Fruit fly (Drosophila melanogaster) whole organism, embryonic: ENCODE results near the gene CG42766.

Experiments used
- CG10543 ChIP-seq: fragments of 200-800 bp; sonication (Bioruptor generic); optimal IDR thresholded peaks from 3 replicates; lab custom pipeline; 2017; ENCODE audit warnings: missing biosample characterization, mild to moderate bottlenecking, missing genetic modification characterization, moderate library complexity
- CG12236 ChIP-seq: fragments of 200-800 bp; sonication (Bioruptor generic); optimal IDR thresholded peaks from 2 replicates; lab custom pipeline; 2016; ENCODE audit warnings: missing biosample characterization, missing genetic modification characterization
- CG12769 ChIP-seq: fragments of 200-800 bp; sonication (Bioruptor generic); optimal IDR thresholded peaks from 2 replicates; lab custom pipeline; 2019; ENCODE audit warnings: missing biosample characterization, mild to moderate bottlenecking, missing genetic modification characterization, moderate library complexity
- CG13424 ChIP-seq: fragments of 200-800 bp; sonication (Bioruptor generic); optimal IDR thresholded peaks from 2 replicates; lab custom pipeline; 2019; ENCODE audit warnings: missing biosample characterization, mild to moderate bottlenecking, missing genetic modification characterization, moderate library complexity
- CG15696 ChIP-seq: fragments of 200-800 bp; sonication (Bioruptor generic); optimal IDR thresholded peaks from 2 replicates; lab custom pipeline; 2019; ENCODE audit warnings: missing biosample characterization, mild to moderate bottlenecking, missing genetic modification characterization, moderate library complexity
- CG1603 ChIP-seq: fragments of 200-800 bp; sonication (Bioruptor generic); optimal IDR thresholded peaks from 2 replicates; lab custom pipeline; 2019; ENCODE audit warnings: missing biosample characterization, mild to moderate bottlenecking, missing genetic modification characterization, moderate library complexity
- CG16779 ChIP-seq: fragments of 200-800 bp; sonication (Bioruptor generic); IDR thresholded peaks from 2 replicates; pipeline ENCODE4 v1.3.6; 2022; ENCODE audit warnings: missing biosample characterization, missing genetic modification characterization
- CG17385 ChIP-seq: fragments of 200-800 bp; sonication (Bioruptor generic); optimal IDR thresholded peaks from 3 replicates; lab custom pipeline; 2018; ENCODE audit warnings: missing biosample characterization, mild to moderate bottlenecking, missing genetic modification characterization
- CG18599 ChIP-seq: fragments of 200-800 bp; sonication (Bioruptor generic); optimal IDR thresholded peaks from 3 replicates; lab custom pipeline; 2017; ENCODE audit warnings: missing biosample characterization, missing genetic modification characterization, mild to moderate bottlenecking, moderate library complexity, missing genetic modification reagents
- CG2116 ChIP-seq: fragments of 200-800 bp; sonication (Bioruptor generic); optimal IDR thresholded peaks from 3 replicates; lab custom pipeline; 2018; ENCODE audit warnings: missing biosample characterization, mild to moderate bottlenecking, missing genetic modification characterization
- CG2678 ChIP-seq: fragments of 200-800 bp; sonication (Bioruptor generic); optimal IDR thresholded peaks from 3 replicates; lab custom pipeline; 2019; ENCODE audit warnings: missing biosample characterization, mild to moderate bottlenecking, missing genetic modification characterization, moderate library complexity
- CG30020 ChIP-seq: fragments of 200-800 bp; optimal IDR thresholded peaks from 2 replicates; lab custom pipeline; 2019; ENCODE audit warnings: missing biosample characterization, mild to moderate bottlenecking, missing genetic modification characterization, moderate library complexity
- CG31388 ChIP-seq: fragments of 200-800 bp; sonication (Bioruptor generic); optimal IDR thresholded peaks from 2 replicates; lab custom pipeline; 2016; ENCODE audit warnings: missing biosample characterization, missing genetic modification characterization
- CG3838 ChIP-seq: fragments of 200-800 bp; sonication (Bioruptor generic); optimal IDR thresholded peaks from 3 replicates; lab custom pipeline; 2016; ENCODE audit warnings: missing biosample characterization, missing genetic modification characterization
- CG3847 ChIP-seq: fragments of 200-800 bp; sonication (Bioruptor generic); IDR thresholded peaks from 2 replicates; pipeline ENCODE4 v1.3.6; 2022; ENCODE audit warnings: missing biosample characterization, missing genetic modification characterization
- CG4617 ChIP-seq: fragments of 200-800 bp; sonication (Bioruptor generic); optimal IDR thresholded peaks from 3 replicates; lab custom pipeline; 2016; ENCODE audit warnings: missing biosample characterization, missing genetic modification characterization, borderline replicate concordance
- CG7839 ChIP-seq: fragments of 200-800 bp; sonication (Bioruptor generic); optimal IDR thresholded peaks from 3 replicates; lab custom pipeline; 2018; ENCODE audit warnings: missing biosample characterization, mild to moderate bottlenecking, missing genetic modification characterization, moderate library complexity
- CG8359 ChIP-seq: fragments of 200-800 bp; sonication (Bioruptor generic); optimal IDR thresholded peaks from 2 replicates; lab custom pipeline; 2017; ENCODE audit warnings: missing biosample characterization, mild to moderate bottlenecking, missing genetic modification characterization, borderline replicate concordance
- CHES-1-like ChIP-seq: fragments of 200-800 bp; sonication (Bioruptor generic); optimal IDR thresholded peaks from 2 replicates; lab custom pipeline; 2016; ENCODE audit warnings: missing biosample characterization, missing genetic modification characterization
- ERR ChIP-seq: fragments of 200-800 bp; sonication (Bioruptor generic); optimal IDR thresholded peaks from 2 replicates; lab custom pipeline; 2016; ENCODE audit warnings: missing biosample characterization, missing genetic modification characterization
- Ets65A ChIP-seq: fragments of 200-800 bp; sonication (Bioruptor generic); peaks from one replicate; lab custom pipeline; 2016; ENCODE audit warnings: missing biosample characterization, missing genetic modification characterization
- Ets97D ChIP-seq: fragments of 200-800 bp; sonication (Bioruptor generic); optimal IDR thresholded peaks from 3 replicates; lab custom pipeline; 2016; ENCODE audit warnings: missing biosample characterization, missing genetic modification characterization
- Fer1 ChIP-seq: fragments of 200-800 bp; sonication (Bioruptor generic); optimal IDR thresholded peaks from 2 replicates; lab custom pipeline; 2017; ENCODE audit warnings: missing biosample characterization, mild to moderate bottlenecking, missing genetic modification characterization
- Lhr ChIP-seq: fragments of 200-800 bp; sonication (Bioruptor generic); optimal IDR thresholded peaks from 3 replicates; lab custom pipeline; 2017; ENCODE audit warnings: mild to moderate bottlenecking, missing biosample characterization, missing genetic modification reagents, missing genetic modification characterization
- PHDP ChIP-seq: fragments of 200-800 bp; sonication (Bioruptor generic); optimal IDR thresholded peaks from 3 replicates; lab custom pipeline; 2018; ENCODE audit warnings: missing biosample characterization, mild to moderate bottlenecking, missing genetic modification characterization, moderate library complexity
- Side ChIP-seq: fragments of 200-800 bp; sonication (Bioruptor generic); optimal IDR thresholded peaks from 2 replicates; lab custom pipeline; 2016; ENCODE audit warnings: missing biosample characterization, missing genetic modification characterization
- Vsx1 ChIP-seq: fragments of 200-800 bp; sonication (Bioruptor generic); optimal IDR thresholded peaks from 2 replicates; lab custom pipeline; 2017; ENCODE audit warnings: missing biosample characterization, mild to moderate bottlenecking, missing genetic modification characterization, missing genetic modification reagents
- bab2 ChIP-seq: fragments of 200-800 bp; sonication (Bioruptor generic); optimal IDR thresholded peaks from 2 replicates; lab custom pipeline; 2016; ENCODE audit warnings: missing biosample characterization, missing genetic modification characterization
- dan ChIP-seq: fragments of 200-800 bp; sonication (Bioruptor generic); IDR thresholded peaks from 2 replicates; pipeline ENCODE4 v1.3.6; 2022; ENCODE audit warnings: missing biosample characterization, missing genetic modification characterization
- eyg ChIP-seq: fragments of 200-800 bp; sonication (Bioruptor generic); optimal IDR thresholded peaks from 3 replicates; lab custom pipeline; 2016; ENCODE audit warnings: missing biosample characterization, missing genetic modification characterization
- knrl ChIP-seq: fragments of 200-800 bp; sonication (Bioruptor generic); IDR thresholded peaks from 3 replicates; pipeline ENCODE4 v1.3.6; 2022; ENCODE audit warnings: missing biosample characterization, missing genetic modification characterization; ENCODE audit not compliant: partially characterized antibody
- lov ChIP-seq, 2 experiments: fragments of 200-800 bp in 1 of 2; fragments of >200 bp in 1 of 2; sonication (Bioruptor generic) in 1 of 2; IDR thresholded peaks in 1 of 2; optimal IDR thresholded peaks in 1 of 2; 2 replicates in 1 of 2; 3 replicates in 1 of 2; pipeline versions ENCODE4 v1.3.6 to Lab custom; 2017 to 2022; ENCODE audit warnings: missing biosample characterization in 1 of 2, missing genetic modification characterization in 1 of 2
- pita ChIP-seq: fragments of 200-800 bp; sonication (Bioruptor generic); optimal IDR thresholded peaks from 2 replicates; lab custom pipeline; 2017; ENCODE audit warnings: missing biosample characterization, mild to moderate bottlenecking, missing genetic modification characterization
- pros ChIP-seq: fragments of 200-800 bp; sonication (Bioruptor generic); optimal IDR thresholded peaks from 3 replicates; lab custom pipeline; 2019; ENCODE audit warnings: missing biosample characterization, mild to moderate bottlenecking, missing genetic modification characterization, moderate library complexity
- pzg ChIP-seq: fragments of 200-800 bp; sonication (Bioruptor generic); optimal IDR thresholded peaks from 3 replicates; lab custom pipeline; 2018; ENCODE audit warnings: missing biosample characterization, mild to moderate bottlenecking, missing genetic modification characterization, moderate library complexity
- sr ChIP-seq: fragments of 200-800 bp; sonication (Bioruptor generic); IDR thresholded peaks from 3 replicates; pipeline ENCODE4 v1.3.6; 2022; ENCODE audit warnings: missing biosample characterization, missing genetic modification characterization
- stc ChIP-seq: fragments of 200-800 bp; sonication (Bioruptor generic); IDR thresholded peaks from 2 replicates; pipeline ENCODE4 v1.3.6; 2022; ENCODE audit warnings: missing biosample characterization, missing genetic modification characterization
- stwl ChIP-seq: fragments of 200-800 bp; sonication (Bioruptor generic); optimal IDR thresholded peaks from 3 replicates; lab custom pipeline; 2018; ENCODE audit warnings: missing biosample characterization, mild to moderate bottlenecking, missing genetic modification characterization, moderate library complexity
- tgo ChIP-seq: fragments of 200-800 bp; sonication (Bioruptor generic); IDR thresholded peaks from 3 replicates; pipeline ENCODE4 v1.3.6; 2022; ENCODE audit warnings: missing biosample characterization, missing genetic modification characterization
- unpg ChIP-seq: fragments of 200-800 bp; sonication (Bioruptor generic); optimal IDR thresholded peaks from 3 replicates; lab custom pipeline; 2018; ENCODE audit warnings: missing biosample characterization, mild to moderate bottlenecking, missing genetic modification characterization, moderate library complexity
- vvl ChIP-seq: fragments of 200-800 bp; sonication (Bioruptor generic); IDR thresholded peaks from 2 replicates; pipeline ENCODE4 v1.3.6; 2022; ENCODE audit warnings: missing biosample characterization, missing genetic modification characterization

The CG42766 gene

dm6 chrX:15986654-15987053, 10.0 kb downstream of the CG42766 start, which contains the start of gene ND-20 (continued):
- 0 out of 2 replicates have a peak, but pooled peaks have one; percentile 22 for TF ChIP-seq CG3847
- peak; percentile 86 for TF ChIP-seq CG1603 (tag; lab: Kevin White, UChicago)
- TF ChIP-seq tgo (GFP tag; lab: Robert Waterston, UW): no peak
- no peak for TF ChIP-seq CG10543 (GFP tag; lab: Kevin White, UChicago)
- no peak for TF ChIP-seq sr (GFP tag; lab: Robert Waterston, UW)
- peak; percentile 3 for TF ChIP-seq PHDP
- no peak for TF ChIP-seq CG16779
- no peak for TF ChIP-seq CG3838 (GFP tag; lab: Kevin White, UChicago)
- TF ChIP-seq lov (optimal IDR thresholded peaks at IDR 0.05; lab: Kevin White, UChicago): no peak
- TF ChIP-seq lov (GFP tag; IDR thresholded peaks at IDR 0.05; lab: Robert Waterston, UW): no peak
- TF ChIP-seq CHES-1-like (GFP tag; lab: Kevin White, UChicago): peak; percentile 43
- peak; percentile 87 for TF ChIP-seq ERR (GFP tag; lab: Kevin White, UChicago)
- peak; percentile 22 for TF ChIP-seq CG7839 (tag; lab: Kevin White, UChicago)
- no peak for TF ChIP-seq CG31388
- peak; percentile 0 for TF ChIP-seq unpg (GFP tag; lab: Kevin White, UChicago)
- no peak for TF ChIP-seq CG8359
- TF ChIP-seq CG2678 (tag; lab: Kevin White, UChicago): no peak
- no peak for TF ChIP-seq stc (GFP tag; lab: Robert Waterston, UW)
- TF ChIP-seq Side (GFP tag; lab: Kevin White, UChicago): no peak
- TF ChIP-seq Vsx1: no peak
- peak; percentile 75 for TF ChIP-seq CG4617 (GFP tag; lab: Kevin White, UChicago)
- no peak for TF ChIP-seq CG12769 (tag; lab: Kevin White, UChicago)
- TF ChIP-seq dan (GFP tag; lab: Robert Waterston, UW): no peak
- TF ChIP-seq Ets65A (GFP tag; lab: Kevin White, UChicago): peak; percentile 68
- peak; percentile 38; the same call in 1 of the 3 replicates for TF ChIP-seq knrl (GFP tag; lab: Robert Waterston, UW)
- TF ChIP-seq CG2116 (GFP tag; lab: Kevin White, UChicago): peak; percentile 11
- TF ChIP-seq CG30020 (tag; lab: Kevin White, UChicago): peak; percentile 97
- TF ChIP-seq pita (GFP tag; lab: Kevin White, UChicago): no peak
- TF ChIP-seq vvl (GFP tag; lab: Robert Waterston, UW): peak; percentile 52
- peak; percentile 4 for TF ChIP-seq CG13424
- TF ChIP-seq pzg (GFP tag; lab: Kevin White, UChicago): peak; percentile 88
- no peak for TF ChIP-seq bab2
- peak; percentile 56 for TF ChIP-seq stwl (tag; lab: Kevin White, UChicago)
- no peak for TF ChIP-seq eyg
- no peak for TF ChIP-seq CG12236 (GFP tag; lab: Kevin White, UChicago)
- TF ChIP-seq CG18599 (GFP tag; lab: Kevin White, UChicago): no peak
- TF ChIP-seq Fer1: no peak
- peak; percentile 53 for TF ChIP-seq Lhr (GFP tag; lab: Kevin White, UChicago)
- peak; percentile 39 for TF ChIP-seq Ets97D (GFP tag; lab: Kevin White, UChicago)
- no peak for TF ChIP-seq CG17385
- TF ChIP-seq CG15696 (tag; lab: Kevin White, UChicago): no peak
- TF ChIP-seq pros (GFP tag; lab: Kevin White, UChicago): no peak
- TF ChIP-seq, all 482 proteins: peak for 102
